Worm (Caenorhabditis elegans) whole organism, L3 larva: ENCODE data around the gene K09G1.1.

ENCODE experiments used
- ama-1 ChIP-seq: fragments of 150-350 bp; optimal IDR thresholded peaks from 2 replicates; lab custom pipeline; 2018
- fos-1 ChIP-seq: fragments of 150-350 bp; optimal IDR thresholded peaks from 2 replicates; lab custom pipeline; 2014; ENCODE audit warnings: missing biosample characterization, missing genetic modification characterization
- nfya-1 ChIP-seq: sonication (generic microtip); optimal IDR thresholded peaks from 2 replicates; lab custom pipeline; 2017; ENCODE audit warnings: missing genetic modification characterization, mild to moderate bottlenecking, missing compliant biosample characterization, antibody characterized with exemption, moderate library complexity; ENCODE audit not compliant: insufficient read depth
- snpc-4 ChIP-seq: fragments of 150-350 bp; optimal IDR thresholded peaks from 2 replicates; lab custom pipeline; 2014; ENCODE audit warnings: missing biosample characterization, missing genetic modification characterization
- unc-39 ChIP-seq: sonication (generic microtip); optimal IDR thresholded peaks from 4 replicates; lab custom pipeline; 2017; ENCODE audit warnings: missing biosample characterization, missing genetic modification characterization
- ztf-4 ChIP-seq: fragments of 150-350 bp; optimal IDR thresholded peaks from 2 replicates; lab custom pipeline; 2014; ENCODE audit warnings: missing biosample characterization, missing genetic modification characterization

DNA sequence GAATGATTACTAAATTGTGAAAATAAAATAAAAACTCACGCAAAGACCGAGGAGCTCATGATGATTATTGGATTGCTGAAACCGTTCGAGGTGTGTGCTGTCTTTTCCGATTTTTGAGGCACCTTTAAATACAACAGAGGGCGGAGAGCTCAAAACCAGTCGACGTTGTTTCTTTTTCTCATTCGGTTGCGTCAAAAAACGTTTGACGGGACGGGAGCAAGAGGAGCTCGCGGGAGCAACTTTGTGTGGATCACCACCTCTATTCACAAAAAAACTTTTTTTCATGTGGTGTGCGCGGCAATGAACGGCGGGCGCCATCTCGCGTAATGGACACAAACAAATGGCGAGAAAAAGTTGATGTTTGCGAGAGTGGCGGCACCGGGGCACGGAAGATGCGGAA, 45.8 kb downstream of the K09G1.1 start, which contains the start of gene idpc-3:
- TF ChIP-seq nfya-1 (tag; lab: Kevin White, UChicago) (no peak), ama-1 (lab: Kevin White, UChicago) (no peak), unc-39 (no peak), fos-1 (tag; lab: Kevin White, UChicago) (no peak), ztf-4 (no peak), snpc-4 (tag; lab: Kevin White, UChicago) (no peak)
